Worm (Caenorhabditis elegans): ENCODE data around the gene srz-67.
"Not testable (repeated sequence)": the region's sequence is repeated elsewhere in the genome, so short reads cannot be mapped to it uniquely, and the experiment has no call there.

Gene srz-67

ce11 chrII:3225780-3226179, 11.2 kb downstream of the srz-67 start, which contains the start of gene ZC239.17:
TSS of gene ZC239.17 (minus strand) at chrII:3225880.
- TF ChIP-seq nhr-76 (tag; optimal IDR thresholded peaks at IDR 0.05) (no peak), lin-39 (tag; optimal IDR thresholded peaks at IDR 0.05) (no peak), elt-1 (tag; optimal IDR thresholded peaks at IDR 0.05) (no peak), egl-27 (tag; optimal IDR thresholded peaks at IDR 0.05) (no peak), aly-2 (tag; optimal IDR thresholded peaks at IDR 0.05) (no peak), pqm-1 (tag; optimal IDR thresholded peaks at IDR 0.05) (no peak), ztf-4 (tag; optimal IDR thresholded peaks at IDR 0.05) (no peak), nhr-67 (tag; optimal IDR thresholded peaks at IDR 0.05) (no peak)

ce11 chrII:3225200-3225599, 11.7 kb downstream of the srz-67 start, which contains the start of gene ZC239.16:
TSS of gene ZC239.16 (minus strand) at chrII:3225319.
- no peak for TF ChIP-seq nhr-77 (tag; optimal IDR thresholded peaks at IDR 0.05)
- TF ChIP-seq ceh-9 (tag; optimal IDR thresholded peaks at IDR 0.05), result no peak
- TF ChIP-seq pha-4 (tag; optimal IDR thresholded peaks at IDR 0.05), result peak; percentile 35
- TF ChIP-seq nfya-1 (tag; optimal IDR thresholded peaks at IDR 0.05; ENCODE audit: insufficient read depth), result no peak
- TF ChIP-seq elt-2 (tag; optimal IDR thresholded peaks at IDR 0.05), result peak; percentile 73
- TF ChIP-seq ztf-4 (tag; optimal IDR thresholded peaks at IDR 0.05), result no peak
- no peak for TF ChIP-seq R02D3.7 (tag; optimal IDR thresholded peaks at IDR 0.05)
- TF ChIP-seq pqm-1 (tag; optimal IDR thresholded peaks at IDR 0.05), result peak; percentile 55
- no peak for TF ChIP-seq ztf-11 (tag; optimal IDR thresholded peaks at IDR 0.05)
- TF ChIP-seq fkh-10 (GFP tag; optimal IDR thresholded peaks at IDR 0.05), result no peak

DNA sequence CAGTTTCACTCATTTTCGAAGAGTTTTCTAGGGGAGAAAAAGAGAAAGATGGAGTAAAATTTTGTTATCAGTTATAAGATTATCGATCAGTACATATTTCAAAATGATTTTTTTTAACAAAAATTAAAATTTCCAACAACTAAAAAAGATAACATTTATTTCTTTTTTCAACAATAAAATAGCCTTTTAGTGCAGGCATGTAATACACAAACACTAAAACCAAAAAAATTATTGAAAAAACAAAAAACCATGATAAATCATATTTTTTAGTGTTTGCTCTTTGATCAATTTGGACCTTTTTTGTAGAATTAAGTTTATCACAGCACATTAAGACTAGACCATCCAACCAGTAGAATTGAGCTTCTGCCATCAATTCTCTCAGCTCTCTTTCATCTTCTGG, 12.3 kb downstream of the srz-67 start, which contains the start of gene ZC239.15:
Gene ZC239.15, minus strand, starts transcription at position 101 of the 400 bp plus-strand sequence.
- no peak for TF ChIP-seq nhr-25 (tag; optimal IDR thresholded peaks at IDR 0.05)
- peak; percentile 20 for TF ChIP-seq elt-2 (tag; optimal IDR thresholded peaks at IDR 0.05)

- no peak for TF ChIP-seq ztf-11 (tag; optimal IDR thresholded peaks at IDR 0.05)
- TF ChIP-seq elt-2 (tag; optimal IDR thresholded peaks at IDR 0.05), result peak; percentile 39
These were observed 14.3 kb downstream of the srz-67 start, which contains the start of gene ZC239.13 for ce11 chrII:3222686-3223085. TSS of gene ZC239.13 (minus strand) at chrII:3222839.

ce11 chrII:3221730-3222129, 15.2 kb downstream of the srz-67 start, which contains the start of gene ZC239.14:
TSS of gene ZC239.14 (minus strand) at chrII:3222034.
- TF ChIP-seq pha-4 (tag; optimal IDR thresholded peaks at IDR 0.05) (no peak), unc-39 (tag; optimal IDR thresholded peaks at IDR 0.05) (no peak), ceh-82 (tag; optimal IDR thresholded peaks at IDR 0.05) (no peak), elt-3 (tag; optimal IDR thresholded peaks at IDR 0.05) (no peak), ceh-28 (tag; optimal IDR thresholded peaks at IDR 0.05) (no peak), zag-1 (tag; optimal IDR thresholded peaks at IDR 0.05) (no peak), skn-1 (tag; optimal IDR thresholded peaks at IDR 0.05) (no peak), ztf-4 (tag; optimal IDR thresholded peaks at IDR 0.05) (no peak), egl-5 (tag; optimal IDR thresholded peaks at IDR 0.05) (no peak), jun-1 (tag; optimal IDR thresholded peaks at IDR 0.05) (no peak)

- TF ChIP-seq nhr-12 (tag; optimal IDR thresholded peaks at IDR 0.05) (no peak), unc-39 (tag; optimal IDR thresholded peaks at IDR 0.05) (no peak), fkh-10 (GFP tag; optimal IDR thresholded peaks at IDR 0.05) (no peak), ztf-4 (tag; optimal IDR thresholded peaks at IDR 0.05) (no peak), elt-2 (tag; optimal IDR thresholded peaks at IDR 0.05) (peak; percentile 15), ceh-28 (tag; optimal IDR thresholded peaks at IDR 0.05) (no peak)
These were observed 16.2 kb downstream of the srz-67 start, which contains the start of gene ZC239.22 for ce11 chrII:3220723-3221122. TSS of gene ZC239.22 (minus strand) at chrII:3220823.

ce11 chrII:3215762-3216161, 21.2 kb downstream of the srz-67 start, which contains the start of gene ZC239.3:
TSS of gene ZC239.3 (plus strand) at chrII:3216062.
- not testable (repeated sequence) for TF ChIP-seq eor-1, ceh-28, lin-15B (tag; optimal IDR thresholded peaks at IDR 0.05)

All from whole organism, L3 larva.